Worm (Caenorhabditis elegans) whole organism, mixed stage, embryonic: ENCODE results near the gene ampd-1.

ENCODE experiments used
- bed-3 ChIP-seq: fragments of 200-800 bp; sonication (Bioruptor generic); optimal IDR thresholded peaks from 3 replicates; lab custom pipeline; 2018; ENCODE audit warnings: mild to moderate bottlenecking, missing genetic modification characterization, moderate library complexity, missing compliant biosample characterization
- ceh-39 ChIP-seq: fragments of 150-350 bp; optimal IDR thresholded peaks from 2 replicates; lab custom pipeline; 2014; ENCODE audit warnings: missing biosample characterization, missing genetic modification characterization
- ces-1 ChIP-seq: fragments of 150-350 bp; optimal IDR thresholded peaks from 2 replicates; lab custom pipeline; 2014; ENCODE audit warnings: missing biosample characterization, missing genetic modification reagents, missing genetic modification characterization
- elt-1 ChIP-seq: sonication (generic microtip); optimal IDR thresholded peaks from 2 replicates; lab custom pipeline; 2017; ENCODE audit warnings: missing genetic modification characterization, mild to moderate bottlenecking, missing compliant biosample characterization, antibody characterized with exemption, moderate library complexity, borderline replicate concordance; ENCODE audit not compliant: insufficient read depth
- elt-3 ChIP-seq: fragments of 150-350 bp; optimal IDR thresholded peaks from 2 replicates; lab custom pipeline; 2014; ENCODE audit warnings: missing biosample characterization, missing genetic modification characterization
- lin-13 ChIP-seq: fragments of 150-350 bp; optimal IDR thresholded peaks from 2 replicates; lab custom pipeline; 2014; ENCODE audit warnings: missing biosample characterization, missing genetic modification characterization
- lsy-2 ChIP-seq: fragments of 150-350 bp; optimal IDR thresholded peaks from 2 replicates; lab custom pipeline; 2014; ENCODE audit warnings: missing biosample characterization, missing genetic modification characterization
- mep-1 ChIP-seq: fragments of 150-350 bp; optimal IDR thresholded peaks from 2 replicates; lab custom pipeline; 2017; ENCODE audit warnings: missing biosample characterization, missing genetic modification reagents, missing genetic modification characterization, inconsistent platforms
- nhr-2 ChIP-seq: fragments of 150-350 bp; optimal IDR thresholded peaks from 2 replicates; lab custom pipeline; 2014; ENCODE audit warnings: missing biosample characterization, missing genetic modification characterization
- snpc-4 ChIP-seq: fragments of 150-350 bp; optimal IDR thresholded peaks from 2 replicates; lab custom pipeline; 2014; ENCODE audit warnings: missing biosample characterization, missing genetic modification characterization
- tbx-8 ChIP-seq: fragments of 200-800 bp; sonication (Bioruptor generic); optimal IDR thresholded peaks from 2 replicates; lab custom pipeline; 2018; ENCODE audit warnings: mild to moderate bottlenecking, missing genetic modification characterization, moderate library complexity, missing compliant biosample characterization
- unc-62 ChIP-seq: fragments of 150-350 bp; optimal IDR thresholded peaks from 2 replicates; lab custom pipeline; 2014; ENCODE audit warnings: missing biosample characterization, missing genetic modification reagents, missing genetic modification characterization
- ztf-11 ChIP-seq: fragments of 150-350 bp; optimal IDR thresholded peaks from 2 replicates; lab custom pipeline; 2014; ENCODE audit warnings: missing biosample characterization, missing genetic modification characterization

DNA sequence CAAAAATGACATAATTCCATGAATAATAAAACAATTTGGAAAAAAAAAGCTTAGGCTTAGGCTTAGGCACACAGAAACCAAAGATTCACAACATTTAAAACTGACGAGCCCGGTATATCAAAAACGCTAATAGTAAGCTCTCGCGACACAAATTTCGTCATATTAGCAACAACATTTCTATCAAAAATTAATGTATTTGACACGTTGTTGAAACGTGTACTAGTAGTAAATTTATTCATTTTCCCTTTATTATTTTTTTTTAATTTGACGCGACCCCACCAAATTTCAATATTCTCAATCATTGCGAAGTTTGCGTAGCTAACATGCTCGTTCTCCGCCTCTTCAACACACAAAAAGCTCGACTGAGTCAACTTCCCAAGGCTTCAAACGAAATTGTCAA lies 8.8 kb downstream of the ampd-1 start, which contains the start of gene C34F11.2:
- TF ChIP-seq mep-1 (no peak), ceh-39 (no peak), lsy-2 (no peak), elt-1 (no peak), unc-62 (GFP tag; lab: Kevin White, UChicago) (no peak), nhr-2 (tag; lab: Kevin White, UChicago) (no peak), elt-3 (tag; lab: Kevin White, UChicago) (no peak), lin-13 (tag; lab: Kevin White, UChicago) (no peak), ces-1 (GFP tag; lab: Kevin White, UChicago) (no peak), ztf-11 (tag; lab: Kevin White, UChicago) (no peak), tbx-8 (GFP tag; lab: Kevin White, UChicago) (no peak), snpc-4 (tag; lab: Kevin White, UChicago) (no peak), bed-3 (no peak)
